Worm (Caenorhabditis elegans): Measurements from ENCODE around the gene Y47D3A.34.

The Y47D3A.34 gene

DNA sequence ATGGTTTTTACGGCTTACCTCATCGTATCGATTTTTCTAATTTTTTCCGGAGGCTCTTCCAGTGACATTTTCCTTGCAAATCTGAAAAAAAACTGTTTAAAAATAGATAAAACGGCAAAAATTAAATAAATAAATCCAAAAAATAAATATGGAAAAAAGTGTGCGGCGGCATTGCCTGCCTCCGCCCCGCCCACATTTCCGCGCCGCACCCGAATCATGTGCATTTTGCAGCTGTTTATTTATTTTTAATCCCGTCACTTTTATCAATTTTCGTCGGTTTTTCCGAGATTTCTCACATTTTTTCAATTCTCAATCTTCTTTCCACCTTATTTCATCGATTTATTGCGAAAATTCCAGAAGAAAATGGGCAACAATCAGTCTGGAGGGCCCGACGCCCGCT, 2.1 kb upstream of the Y47D3A.34 start, which contains the start of the genes Y47D3A.14 and aakb-2 (continued):
- TF ChIP-seq irx-1 (tag; optimal IDR thresholded peaks at IDR 0.05) (no peak), hpl-2 (GFP tag; optimal IDR thresholded peaks at IDR 0.05) (no peak), unc-86 (tag; optimal IDR thresholded peaks at IDR 0.05) (peak; percentile 5), xbp-1 (tag; optimal IDR thresholded peaks at IDR 0.05) (peak; percentile 55), unc-30 (tag; optimal IDR thresholded peaks at IDR 0.05) (no peak), nhr-11 (tag; optimal IDR thresholded peaks at IDR 0.05) (no peak), lin-35 (GFP tag; optimal IDR thresholded peaks at IDR 0.05) (peak; percentile 38 to 55), lir-3 (tag; optimal IDR thresholded peaks at IDR 0.05; ENCODE audit: poor library complexity) (no peak), lin-14 (GFP tag; optimal IDR thresholded peaks at IDR 0.05) (peak; percentile 64), mep-1 (tag; optimal IDR thresholded peaks at IDR 0.05) (peak; percentile 60), mab-9 (GFP tag; IDR thresholded peaks at IDR 0.05) (no peak), lin-39 (tag; optimal IDR thresholded peaks at IDR 0.05) (no peak), C34B4.2 (tag; optimal IDR thresholded peaks at IDR 0.05) (no peak), ceh-82 (tag; optimal IDR thresholded peaks at IDR 0.05) (peak; percentile 14 to 56 (median 33)), blmp-1 (tag; optimal IDR thresholded peaks at IDR 0.05) (peak; percentile 35), fkh-8 (tag; optimal IDR thresholded peaks at IDR 0.05) (peak; percentile 52), dpl-1 (GFP tag; optimal IDR thresholded peaks at IDR 0.05) (peak; percentile 16 to 65 (median 39)), C04F5.9 (tag; optimal IDR thresholded peaks at IDR 0.05) (no peak), aly-2 (tag; optimal IDR thresholded peaks at IDR 0.05) (no peak), nhr-90 (tag; optimal IDR thresholded peaks at IDR 0.05; ENCODE audit: poor library complexity) (peak; percentile 38)

DNA sequence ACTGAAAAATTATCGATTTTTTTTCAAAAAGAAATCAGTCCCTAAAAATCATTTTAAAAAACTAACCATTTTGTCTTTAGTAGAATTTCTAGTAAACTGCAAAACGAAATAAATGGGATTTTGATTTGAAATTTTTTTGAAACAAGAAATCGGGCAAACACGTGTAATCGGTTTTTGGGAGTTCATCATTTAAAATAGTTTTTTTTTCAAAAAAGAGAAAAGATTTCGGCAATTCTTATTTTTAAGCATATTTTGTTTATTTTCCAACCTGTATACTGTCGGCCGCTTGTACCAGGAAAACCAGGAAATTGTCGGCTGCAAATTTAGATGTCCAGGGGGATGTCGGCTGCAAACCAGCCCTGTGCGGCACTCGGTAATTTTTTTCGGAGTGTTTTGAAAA, 2.7 kb downstream of the Y47D3A.34 start, which contains the start of gene elo-8:
Gene elo-8, minus strand, starts transcription at position 101 of the 400 bp plus-strand sequence.
- TF ChIP-seq hpl-2 (GFP tag; optimal IDR thresholded peaks at IDR 0.05) (no peak), nhr-11 (tag; optimal IDR thresholded peaks at IDR 0.05) (no peak), dsc-1 (tag; optimal IDR thresholded peaks at IDR 0.05) (no peak)

ce11 chrIII:11231408-11231807, 3.3 kb downstream of the Y47D3A.34 start:
- TF ChIP-seq nhr-28 (tag; optimal IDR thresholded peaks at IDR 0.05): no peak
- no peak for TF ChIP-seq zip-4 (GFP tag; optimal IDR thresholded peaks at IDR 0.05)
- TF ChIP-seq ztf-4 (tag; optimal IDR thresholded peaks at IDR 0.05): no peak
- no peak for TF ChIP-seq nhr-90 (tag; optimal IDR thresholded peaks at IDR 0.05; ENCODE audit: poor library complexity)
- no peak for TF ChIP-seq egl-27 (tag; optimal IDR thresholded peaks at IDR 0.05)
- TF ChIP-seq nhr-84 (tag; optimal IDR thresholded peaks at IDR 0.05): no peak
- no peak for TF ChIP-seq skn-1 (tag; optimal IDR thresholded peaks at IDR 0.05)
- no peak for TF ChIP-seq tlp-1 (tag; optimal IDR thresholded peaks at IDR 0.05)
- no peak for TF ChIP-seq ceh-82 (tag; optimal IDR thresholded peaks at IDR 0.05)
- TF ChIP-seq isw-1 (GFP tag; IDR thresholded peaks at IDR 0.05): no peak
- no peak for TF ChIP-seq hpl-2 (GFP tag; optimal IDR thresholded peaks at IDR 0.05)
- TF ChIP-seq F16B12.6 (tag; optimal IDR thresholded peaks at IDR 0.05): no peak
- no peak for TF ChIP-seq unc-130 (tag; optimal IDR thresholded peaks at IDR 0.05)

DNA sequence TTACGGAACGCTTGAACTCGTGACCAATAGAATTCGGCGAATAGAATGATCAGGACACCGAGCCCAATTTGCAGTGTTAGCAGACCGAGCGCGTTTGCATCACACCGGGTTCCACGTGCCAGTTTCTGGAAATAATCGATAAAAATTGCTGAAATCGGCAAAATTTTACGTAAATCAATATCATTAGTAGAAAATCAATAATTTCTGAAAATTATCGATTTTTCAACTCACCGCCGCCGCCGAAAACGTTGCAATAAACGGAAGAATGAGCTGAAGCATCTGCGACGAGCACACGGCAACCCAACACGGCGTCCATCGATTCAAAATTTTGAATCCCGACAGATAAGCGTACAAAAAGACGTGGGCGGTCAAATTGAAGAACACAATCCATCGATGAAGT, 4.1 kb downstream of the Y47D3A.34 start:
- TF ChIP-seq skn-1 (tag; optimal IDR thresholded peaks at IDR 0.05) (no peak), dpl-1 (GFP tag; optimal IDR thresholded peaks at IDR 0.05) (no peak), rnt-1 (tag; optimal IDR thresholded peaks at IDR 0.05) (peak; percentile 3), unc-130 (tag; optimal IDR thresholded peaks at IDR 0.05) (no peak), lin-13 (GFP tag; optimal IDR thresholded peaks at IDR 0.05) (no peak), lin-39 (tag; optimal IDR thresholded peaks at IDR 0.05) (no peak)

- TF ChIP-seq swsn-7 (tag; optimal IDR thresholded peaks at IDR 0.05) (no peak), lin-15B (tag; optimal IDR thresholded peaks at IDR 0.05) (no peak), egl-13 (tag; optimal IDR thresholded peaks at IDR 0.05) (no peak), mep-1 (tag; optimal IDR thresholded peaks at IDR 0.05) (no peak), nhr-77 (tag; optimal IDR thresholded peaks at IDR 0.05) (no peak), jun-1 (tag; optimal IDR thresholded peaks at IDR 0.05) (no peak), egl-27 (tag; optimal IDR thresholded peaks at IDR 0.05) (no peak), C04F5.9 (tag; optimal IDR thresholded peaks at IDR 0.05) (no peak), ceh-90 (tag; optimal IDR thresholded peaks at IDR 0.05) (no peak), fkh-4 (tag; optimal IDR thresholded peaks at IDR 0.05; ENCODE audit: borderline replicate concordance) (no peak), mdl-1 (tag; optimal IDR thresholded peaks at IDR 0.05) (no peak), tlp-1 (tag; optimal IDR thresholded peaks at IDR 0.05) (no peak)
These were observed 7.6 kb downstream of the Y47D3A.34 start, which contains the start of gene tbx-37 for ce11 chrIII:11227025-11227424. tbx-37 (minus strand) TSS chrIII:11227125.
